Worm (Caenorhabditis elegans): Measurements from ENCODE around the gene C34E11.2.

C34E11.2 gene

DNA sequence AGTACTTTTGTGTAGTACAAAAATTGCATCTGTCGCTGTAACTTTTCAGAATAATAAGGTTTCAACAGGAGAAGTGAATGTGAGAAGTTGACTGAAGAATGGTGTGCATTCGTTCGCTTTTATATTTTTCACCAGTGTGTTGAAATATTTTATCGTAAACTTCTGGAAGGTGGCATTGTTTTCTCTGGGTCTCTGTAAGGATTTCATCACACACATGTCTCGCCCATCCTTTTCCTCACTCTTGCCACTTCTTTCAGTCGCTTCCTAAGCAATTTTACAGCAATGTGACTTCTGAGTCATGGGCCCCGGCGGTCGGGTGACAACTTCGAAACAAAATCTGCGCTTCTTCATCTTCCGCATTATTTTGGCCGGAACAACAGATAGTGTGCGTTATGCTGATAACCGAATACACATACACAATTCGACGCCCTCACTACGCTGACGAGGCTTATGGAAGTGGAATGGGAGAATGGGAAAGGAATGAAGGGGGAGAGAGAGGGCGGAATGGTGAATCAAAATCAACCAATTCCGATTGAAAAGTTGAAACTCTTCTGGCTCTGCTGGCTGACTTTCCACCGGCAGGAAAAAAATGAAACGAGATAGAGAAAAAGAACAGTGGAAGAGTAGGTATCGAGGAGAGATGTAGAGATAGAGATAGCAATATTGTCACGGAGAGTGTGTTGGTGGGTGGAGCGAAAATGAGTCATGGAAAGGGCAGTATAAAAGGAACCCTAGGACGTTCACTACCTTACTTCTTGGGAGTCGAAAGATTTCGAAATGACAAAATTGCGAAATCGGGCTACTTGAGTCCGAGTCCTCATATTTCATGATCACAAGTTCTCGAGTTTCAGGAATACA, 23.0 kb downstream of the C34E11.2 start (continued):
- TF ChIP-seq set-16 (GFP tag; IDR thresholded peaks at IDR 0.05) (peak; percentile 50), nhr-41 (GFP tag; IDR thresholded peaks at IDR 0.05) (no peak)

- TF ChIP-seq Y75B8A.6 (GFP tag; IDR thresholded peaks at IDR 0.05) (0 out of 2 replicates have a peak, but pooled peaks have one; percentile 48), aha-1 (tag) (peak; percentile 35), zfp-2 (tag; optimal IDR thresholded peaks at IDR 0.05) (no peak), Y48G9A.11 (GFP tag; IDR thresholded peaks at IDR 0.05) (no peak), aly-2 (tag; optimal IDR thresholded peaks at IDR 0.05) (no peak), hlh-11 (tag; optimal IDR thresholded peaks at IDR 0.05) (peak; percentile 74), tra-1 (GFP tag; IDR thresholded peaks at IDR 0.05) (peak; percentile 63; the same call in 1 of the 2 replicates), ceh-20 (GFP tag; IDR thresholded peaks at IDR 0.05) (no peak), daf-16 (GFP tag; optimal IDR thresholded peaks at IDR 0.05) (no peak), daf-16 (tag; optimal IDR thresholded peaks at IDR 0.05) (peak; percentile 43), ceh-44 (GFP tag; IDR thresholded peaks at IDR 0.05) (no peak), duxl-1 (tag; optimal IDR thresholded peaks at IDR 0.05; ENCODE audit: poor library complexity) (no peak), F10B5.3 (tag; optimal IDR thresholded peaks at IDR 0.05) (no peak), mdt-29 (GFP tag; IDR thresholded peaks at IDR 0.05) (no peak; the same call in 1 of the 2 replicates), php-3 (GFP tag; IDR thresholded peaks at IDR 0.05) (0 out of 2 replicates have a peak, but pooled peaks have one; percentile 13), egl-43 (GFP tag; IDR thresholded peaks at IDR 0.05) (no peak), fkh-10 (GFP tag; optimal IDR thresholded peaks at IDR 0.05) (no peak), unc-39 (tag; optimal IDR thresholded peaks at IDR 0.05) (no peak), mes-2 (tag; optimal IDR thresholded peaks at IDR 0.05; ENCODE audit: poor library complexity, severe bottlenecking) (no peak), pha-4 (GFP tag; IDR thresholded peaks at IDR 0.05) (no peak), pha-4 (tag; optimal IDR thresholded peaks at IDR 0.05) (peak; percentile 51), mdl-1 (tag; optimal IDR thresholded peaks at IDR 0.05) (no peak), nhr-77 (tag; optimal IDR thresholded peaks at IDR 0.05) (peak; percentile 1), dmd-6 (GFP tag; IDR thresholded peaks at IDR 0.05) (peak; percentile 83), lin-29 (GFP tag; IDR thresholded peaks at IDR 0.05) (no peak), rbr-2 (tag; optimal IDR thresholded peaks at IDR 0.05) (peak; percentile 4), dve-1 (tag; optimal IDR thresholded peaks at IDR 0.05; ENCODE audit: insufficient read depth) (peak; percentile 61), T20F7.1 (GFP tag; optimal IDR thresholded peaks at IDR 0.05) (peak; percentile 51), mep-1 (tag; optimal IDR thresholded peaks at IDR 0.05) (peak; percentile 36), nhr-6 (tag; optimal IDR thresholded peaks at IDR 0.05) (peak; percentile 36), daf-19 (GFP tag; conservative IDR thresholded peaks at IDR 0.05) (no peak), nhr-10 (tag; optimal IDR thresholded peaks at IDR 0.05) (no peak), ctbp-1 (GFP tag; IDR thresholded peaks at IDR 0.05) (no peak), zip-2 (tag; optimal IDR thresholded peaks at IDR 0.05) (no peak), T26A8.4 (GFP tag; IDR thresholded peaks at IDR 0.05) (no peak), ceh-82 (tag; optimal IDR thresholded peaks at IDR 0.05) (no peak), lin-15B (tag; optimal IDR thresholded peaks at IDR 0.05) (no peak), F44E2.7 (GFP tag; IDR thresholded peaks at IDR 0.05) (no peak), nhr-28 (tag; optimal IDR thresholded peaks at IDR 0.05) (peak; percentile 68), unc-62 (GFP tag; optimal IDR thresholded peaks at IDR 0.05 in 1 of 2) (peak in 1 of 2 experiments; percentile 94), unc-62 (tag; optimal IDR thresholded peaks at IDR 0.05) (no peak), lim-7 (GFP tag; IDR thresholded peaks at IDR 0.05) (peak; percentile 53), zag-1 (tag; optimal IDR thresholded peaks at IDR 0.05) (no peak), ceh-32 (tag; optimal IDR thresholded peaks at IDR 0.05; ENCODE audit: poor library complexity) (no peak), lin-39 (tag; optimal IDR thresholded peaks at IDR 0.05) (no peak), daf-12 (tag; optimal IDR thresholded peaks at IDR 0.05) (no peak), hlh-30 (tag; optimal IDR thresholded peaks at IDR 0.05; ENCODE audit: insufficient read depth) (peak; percentile 84)
These were observed 23.9 kb downstream of the C34E11.2 start for ce11 chrX:11790600-11790999.

Measured in whole organism, L4 larva.